Worm (Caenorhabditis elegans): ENCODE results near the gene mxl-3.

ce11 chrX:13303357-13303756 is 47.2 kb downstream of the mxl-3 start, which contains the start of gene srd-42:
- no peak for TF ChIP-seq ztf-11 (tag; optimal IDR thresholded peaks at IDR 0.05)
- no peak for TF ChIP-seq snpc-4 (tag; optimal IDR thresholded peaks at IDR 0.05)
- no peak for TF ChIP-seq unc-39 (tag; optimal IDR thresholded peaks at IDR 0.05)
- TF ChIP-seq lin-13 (GFP tag; optimal IDR thresholded peaks at IDR 0.05) = no peak
- TF ChIP-seq zag-1 (tag; optimal IDR thresholded peaks at IDR 0.05) = no peak
